Fruit fly (Drosophila melanogaster) whole organism, prepupa: ENCODE data around the gene CG11630.

Experiments
- CG3032 ChIP-seq: fragments of 200-800 bp; optimal IDR thresholded peaks from 2 replicates; lab custom pipeline; 2019; ENCODE audit warnings: missing biosample characterization, mild to moderate bottlenecking, missing genetic modification characterization, moderate library complexity
- CG6163 ChIP-seq: fragments of 200-800 bp; sonication (Bioruptor generic); IDR thresholded peaks from 3 replicates; pipeline ENCODE4 v1.3.6; 2022; ENCODE audit warnings: missing biosample characterization, missing genetic modification characterization
- CG7368 ChIP-seq: fragments of 200-800 bp; sonication (Bioruptor generic); optimal IDR thresholded peaks from 3 replicates; lab custom pipeline; 2016; ENCODE audit warnings: missing biosample characterization, missing genetic modification characterization
- CG8632 ChIP-seq: fragments of 200-800 bp; sonication (Bioruptor generic); optimal IDR thresholded peaks from 3 replicates; lab custom pipeline; 2016; ENCODE audit warnings: missing biosample characterization, missing genetic modification characterization
- Sox102F ChIP-seq: fragments of 200-800 bp; sonication (Bioruptor generic); optimal IDR thresholded peaks from 2 replicates; lab custom pipeline; 2016; ENCODE audit warnings: missing biosample characterization, mild to moderate bottlenecking, missing genetic modification characterization
- Sox14 ChIP-seq: fragments of 200-800 bp; sonication (Bioruptor generic); optimal IDR thresholded peaks from 3 replicates; lab custom pipeline; 2016; ENCODE audit warnings: missing biosample characterization, missing genetic modification characterization
- fkh ChIP-seq: fragments of 200-800 bp; sonication (Bioruptor generic); optimal IDR thresholded peaks from 3 replicates; lab custom pipeline; 2017; ENCODE audit warnings: missing biosample characterization, mild to moderate bottlenecking, missing genetic modification characterization, moderate library complexity
- salr ChIP-seq, 2 experiments: fragments of 200-800 bp; sonication (Bioruptor generic); optimal IDR thresholded peaks; 3 replicates each; lab custom pipeline; 2016 to 2018; ENCODE audit warnings: missing biosample characterization in 2 of 2, missing genetic modification characterization in 2 of 2, mild to moderate bottlenecking in 1 of 2

DNA sequence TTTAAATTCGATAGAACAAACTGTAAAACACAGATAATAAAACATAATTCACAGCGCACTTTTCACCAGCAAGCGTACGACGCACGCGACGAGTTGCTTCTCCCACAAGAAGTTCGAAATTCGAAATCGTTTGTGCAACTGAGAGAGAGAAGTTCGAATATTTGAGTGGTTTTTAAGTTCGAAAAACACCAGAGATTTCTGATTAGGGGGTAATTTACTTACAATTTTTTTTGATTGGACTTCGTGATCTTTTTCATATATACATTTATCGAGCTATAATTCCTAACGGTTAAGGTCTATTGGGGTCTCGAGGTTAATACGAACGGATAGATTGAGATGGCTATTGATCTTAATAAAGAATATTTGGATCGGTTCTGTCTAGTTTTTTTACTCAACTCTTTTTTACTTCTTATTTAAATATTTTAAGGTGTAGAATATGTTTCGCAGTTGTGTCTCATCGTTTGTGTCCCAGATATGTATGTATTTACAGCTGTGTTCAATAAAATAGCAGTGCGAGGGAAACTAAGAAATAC, 11.5 kb upstream of the CG11630 start, which contains the start of gene CG31612:
- TF ChIP-seq CG7368 (GFP tag; lab: Kevin White, UChicago): no peak
- TF ChIP-seq CG6163: no peak
- TF ChIP-seq CG3032 (tag; lab: Kevin White, UChicago): no peak
- no peak for TF ChIP-seq salr (GFP tag; optimal IDR thresholded peaks at IDR 0.05; lab: Kevin White, UChicago)
- no peak for TF ChIP-seq fkh (GFP tag; lab: Kevin White, UChicago)
- TF ChIP-seq Sox14 (GFP tag; lab: Kevin White, UChicago): no peak
- TF ChIP-seq CG8632 (GFP tag; lab: Kevin White, UChicago): no peak
- no peak for TF ChIP-seq Sox102F (GFP tag; lab: Kevin White, UChicago)
